Worm (Caenorhabditis elegans) whole organism, L3 larva: ENCODE measurements around the gene F46F5.15.

Experiments
- R02D3.7 ChIP-seq: fragments of 150-350 bp; optimal IDR thresholded peaks from 2 replicates; lab custom pipeline; 2014; ENCODE audit warnings: missing biosample characterization, missing genetic modification characterization
- ZK546.5 ChIP-seq: sonication (generic microtip); optimal IDR thresholded peaks from 2 replicates; lab custom pipeline; 2017; ENCODE audit warnings: missing biosample characterization, missing genetic modification characterization
- ama-1 ChIP-seq: fragments of 150-350 bp; optimal IDR thresholded peaks from 2 replicates; lab custom pipeline; 2018
- ceh-16 ChIP-seq: sonication (generic microtip); optimal IDR thresholded peaks from 2 replicates; lab custom pipeline; 2017; ENCODE audit warnings: missing biosample characterization, missing genetic modification characterization
- ceh-28 ChIP-seq: fragments of 150-350 bp; optimal IDR thresholded peaks from 2 replicates; lab custom pipeline; 2014; ENCODE audit warnings: missing biosample characterization, missing genetic modification reagents, missing genetic modification characterization
- ceh-82 ChIP-seq: fragments of 150-350 bp; optimal IDR thresholded peaks from 2 replicates; lab custom pipeline; 2014; ENCODE audit warnings: missing biosample characterization, missing genetic modification characterization
- egl-27 ChIP-seq: sonication (generic microtip); optimal IDR thresholded peaks from 4 replicates; lab custom pipeline; 2017; ENCODE audit warnings: missing biosample characterization, missing genetic modification reagents, missing genetic modification characterization
- elt-2 ChIP-seq: sonication (generic microtip); optimal IDR thresholded peaks from 2 replicates; lab custom pipeline; 2016; ENCODE audit warnings: missing genetic modification reagents, mild to moderate bottlenecking, missing genetic modification characterization, missing compliant biosample characterization
- fkh-2 ChIP-seq: fragments of 150-350 bp; optimal IDR thresholded peaks from 2 replicates; lab custom pipeline; 2014; ENCODE audit warnings: missing biosample characterization, missing genetic modification reagents, missing genetic modification characterization
- hmg-11 ChIP-seq: sonication (generic microtip); optimal IDR thresholded peaks from 2 replicates; lab custom pipeline; 2016; ENCODE audit warnings: missing genetic modification characterization, missing compliant biosample characterization
- lin-15B ChIP-seq: fragments of 150-350 bp; optimal IDR thresholded peaks from 2 replicates; lab custom pipeline; 2014; ENCODE audit warnings: missing biosample characterization, missing genetic modification characterization
- lsy-12 ChIP-seq: sonication (generic microtip); optimal IDR thresholded peaks from 2 replicates; lab custom pipeline; 2016; ENCODE audit warnings: mild to moderate bottlenecking, missing genetic modification characterization, missing compliant biosample characterization
- mdl-1 ChIP-seq: fragments of 150-350 bp; optimal IDR thresholded peaks from 2 replicates; lab custom pipeline; 2014; ENCODE audit warnings: missing biosample characterization, missing genetic modification characterization
- mml-1 ChIP-seq: fragments of 150-350 bp; sonication (generic microtip); optimal IDR thresholded peaks from 3 replicates; lab custom pipeline; 2014; ENCODE audit warnings: missing biosample characterization, missing genetic modification characterization
- nfya-1 ChIP-seq: sonication (generic microtip); optimal IDR thresholded peaks from 2 replicates; lab custom pipeline; 2017; ENCODE audit warnings: missing genetic modification characterization, mild to moderate bottlenecking, missing compliant biosample characterization, antibody characterized with exemption, moderate library complexity; ENCODE audit not compliant: insufficient read depth
- nhr-12 ChIP-seq: fragments of 150-350 bp; optimal IDR thresholded peaks from 2 replicates; lab custom pipeline; 2014; ENCODE audit warnings: missing biosample characterization, missing genetic modification characterization
- nhr-23 ChIP-seq: fragments of 150-350 bp; optimal IDR thresholded peaks from 2 replicates; lab custom pipeline; 2014; ENCODE audit warnings: missing biosample characterization, missing genetic modification reagents, missing genetic modification characterization
- nhr-237 ChIP-seq: fragments of 150-350 bp; optimal IDR thresholded peaks from 2 replicates; lab custom pipeline; 2014; ENCODE audit warnings: missing biosample characterization, missing genetic modification characterization
- nhr-25 ChIP-seq: sonication (generic microtip); optimal IDR thresholded peaks from 2 replicates; lab custom pipeline; 2017; ENCODE audit warnings: missing biosample characterization, missing genetic modification characterization
- nhr-28 ChIP-seq: fragments of 150-350 bp; optimal IDR thresholded peaks from 2 replicates; lab custom pipeline; 2014; ENCODE audit warnings: missing biosample characterization, missing genetic modification characterization
- nhr-43 ChIP-seq: sonication (generic microtip); optimal IDR thresholded peaks from 2 replicates; lab custom pipeline; 2016; ENCODE audit warnings: mild to moderate bottlenecking, missing genetic modification characterization, missing compliant biosample characterization; ENCODE audit not compliant: poor library complexity, severe bottlenecking
- nhr-77 ChIP-seq: fragments of 150-350 bp; optimal IDR thresholded peaks from 2 replicates; lab custom pipeline; 2014; ENCODE audit warnings: missing biosample characterization, missing genetic modification characterization
- pha-4 ChIP-seq: fragments of 150-350 bp; optimal IDR thresholded peaks from 2 replicates; lab custom pipeline; 2014; ENCODE audit warnings: missing biosample characterization, missing genetic modification reagents, missing genetic modification characterization
- pqm-1 ChIP-seq: fragments of 150-350 bp; optimal IDR thresholded peaks from 2 replicates; lab custom pipeline; 2017; ENCODE audit warnings: missing biosample characterization, missing genetic modification characterization, inconsistent platforms
- sea-2 ChIP-seq: fragments of 150-350 bp; sonication (generic microtip); optimal IDR thresholded peaks from 4 replicates; lab custom pipeline; 2014; ENCODE audit warnings: missing biosample characterization, missing genetic modification reagents, missing genetic modification characterization
- skn-1 ChIP-seq: fragments of 150-350 bp; optimal IDR thresholded peaks from 2 replicates; lab custom pipeline; 2014; ENCODE audit warnings: missing biosample characterization, missing genetic modification characterization
- tbx-2 ChIP-seq: sonication (generic microtip); optimal IDR thresholded peaks from 2 replicates; lab custom pipeline; 2016; ENCODE audit warnings: mild to moderate bottlenecking, missing genetic modification characterization, missing compliant biosample characterization
- unc-62 ChIP-seq: fragments of 150-350 bp; sonication (generic microtip); optimal IDR thresholded peaks from 4 replicates; lab custom pipeline; 2014; ENCODE audit warnings: missing biosample characterization, missing genetic modification reagents, missing genetic modification characterization
- zag-1 ChIP-seq: fragments of 150-350 bp; optimal IDR thresholded peaks from 2 replicates; lab custom pipeline; 2014; ENCODE audit warnings: missing biosample characterization, missing genetic modification characterization
- ztf-11 ChIP-seq: fragments of 150-350 bp; optimal IDR thresholded peaks from 2 replicates; lab custom pipeline; 2014; ENCODE audit warnings: missing biosample characterization, missing genetic modification characterization
- ztf-4 ChIP-seq: fragments of 150-350 bp; optimal IDR thresholded peaks from 2 replicates; lab custom pipeline; 2014; ENCODE audit warnings: missing biosample characterization, missing genetic modification characterization

Gene F46F5.15

DNA sequence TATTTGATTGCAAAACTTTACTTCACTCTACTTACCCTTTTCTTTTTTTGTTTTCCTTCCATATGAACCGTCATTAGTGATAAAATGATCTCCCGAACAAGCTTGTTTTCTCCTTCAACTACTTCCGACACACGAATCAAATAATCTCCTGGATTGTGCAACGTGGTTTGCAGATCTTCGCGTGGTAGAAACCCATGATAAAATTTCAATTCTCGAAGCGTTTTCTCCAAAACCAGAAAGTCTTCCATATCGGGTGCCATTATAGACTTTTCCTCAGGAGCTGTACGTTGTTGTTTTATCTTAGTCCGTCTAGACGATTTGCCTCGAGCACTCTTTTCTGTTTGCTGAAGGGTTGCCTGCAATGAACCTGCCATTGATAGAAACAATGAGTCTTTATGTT lies 9.2 kb downstream of the F46F5.15 start:
- TF ChIP-seq nhr-12 (tag; lab: Kevin White, UChicago) = no peak

DNA sequence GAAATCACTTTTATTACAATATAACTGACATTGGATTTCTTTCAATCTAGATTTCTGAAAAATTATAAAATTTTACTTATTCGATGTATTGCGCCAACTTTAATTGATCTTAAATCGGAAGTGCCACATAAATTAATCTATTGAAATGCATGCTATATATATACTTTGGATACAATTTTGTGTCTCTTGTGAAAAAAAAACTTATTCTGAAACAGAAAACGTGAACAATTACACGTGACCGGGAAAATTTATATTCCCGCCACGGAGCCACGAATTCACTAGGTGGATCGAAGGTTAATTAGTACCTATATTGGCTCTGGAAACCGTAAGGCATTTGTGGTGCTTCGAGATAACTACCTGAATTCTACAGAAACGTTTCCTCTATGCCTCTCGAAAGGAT lies 11.5 kb downstream of the F46F5.15 start, which contains the start of gene F46F5.14:
F46F5.14 (plus strand) TSS at position 301 of the 400 bp plus-strand sequence.
- TF ChIP-seq mdl-1 (tag; lab: Kevin White, UChicago) = no peak
- no peak for TF ChIP-seq ceh-28
- TF ChIP-seq elt-2 (tag; lab: Kevin White, UChicago) = no peak
- no peak for TF ChIP-seq fkh-2 (tag; lab: Kevin White, UChicago)
- TF ChIP-seq ceh-82 (tag; lab: Kevin White, UChicago) = no peak
- no peak for TF ChIP-seq sea-2
- TF ChIP-seq nhr-77 (tag; lab: Kevin White, UChicago) = no peak
- TF ChIP-seq pha-4 = no peak
- no peak for TF ChIP-seq R02D3.7 (tag; lab: Kevin White, UChicago)
- no peak for TF ChIP-seq hmg-11 (tag; lab: Kevin White, UChicago)
- TF ChIP-seq zag-1 (tag; lab: Kevin White, UChicago) = no peak

DNA sequence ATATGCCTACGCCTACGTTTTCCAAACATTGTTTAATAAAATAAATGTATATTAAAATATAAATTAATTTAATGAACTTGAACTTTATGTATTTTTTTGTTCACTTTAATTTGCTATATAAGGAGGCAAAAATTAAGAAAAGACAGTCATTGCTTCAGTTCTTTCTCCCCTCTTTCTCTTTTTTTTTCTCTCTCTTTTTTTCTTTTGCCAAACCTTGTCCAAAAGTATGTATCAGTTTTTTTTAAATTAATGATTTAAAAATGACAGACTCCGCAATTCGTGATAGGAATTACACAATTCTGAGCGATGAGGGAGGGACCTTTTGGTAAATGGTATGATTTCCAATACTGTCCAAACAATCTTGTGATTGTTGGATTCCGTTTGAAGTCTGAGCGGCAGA lies 14.8 kb downstream of the F46F5.15 start, which contains the start of gene F46F5.13:
F46F5.13 (plus strand) TSS at position 301 of the 400 bp plus-strand sequence.
- TF ChIP-seq unc-62 (GFP tag; lab: Kevin White, UChicago) (no peak), ceh-28 (no peak), nhr-23 (tag; lab: Kevin White, UChicago) (no peak), elt-2 (tag; lab: Kevin White, UChicago) (no peak), ama-1 (lab: Kevin White, UChicago) (no peak), R02D3.7 (tag; lab: Kevin White, UChicago) (no peak), lin-15B (tag; lab: Kevin White, UChicago) (no peak), egl-27 (no peak), nhr-237 (tag; lab: Kevin White, UChicago) (no peak), tbx-2 (tag; lab: Kevin White, UChicago) (no peak), nfya-1 (tag; lab: Kevin White, UChicago) (no peak), mdl-1 (tag; lab: Kevin White, UChicago) (no peak)

DNA sequence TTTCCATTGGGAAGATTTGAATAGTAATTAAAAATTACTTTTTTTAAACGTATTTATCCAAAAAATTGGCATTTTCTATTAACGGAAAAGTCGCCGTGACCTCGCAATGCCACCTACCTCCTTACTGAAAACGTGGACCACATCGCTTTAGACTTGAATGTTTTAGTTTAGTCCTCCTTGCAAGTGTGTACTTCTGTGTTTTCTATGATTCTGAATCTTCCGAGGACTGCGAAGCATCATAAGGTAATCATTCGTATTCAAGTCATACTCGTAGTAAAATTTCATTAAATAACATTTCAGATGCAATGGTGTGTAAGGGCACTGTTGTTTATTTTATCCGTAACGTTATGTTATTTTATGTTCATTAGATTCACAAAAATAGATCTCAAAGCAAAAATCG lies 20.2 kb downstream of the F46F5.15 start, which contains the start of gene F46F5.11:
F46F5.11 (plus strand) TSS at position 301 of the 400 bp plus-strand sequence.
- TF ChIP-seq mml-1 (tag; lab: Kevin White, UChicago) = no peak
- TF ChIP-seq ztf-4 (tag; lab: Kevin White, UChicago) = no peak
- TF ChIP-seq nhr-28 (tag; lab: Kevin White, UChicago) = no peak
- no peak for TF ChIP-seq skn-1 (tag; lab: Kevin White, UChicago)
- TF ChIP-seq, all 47 proteins: peak for 0

DNA sequence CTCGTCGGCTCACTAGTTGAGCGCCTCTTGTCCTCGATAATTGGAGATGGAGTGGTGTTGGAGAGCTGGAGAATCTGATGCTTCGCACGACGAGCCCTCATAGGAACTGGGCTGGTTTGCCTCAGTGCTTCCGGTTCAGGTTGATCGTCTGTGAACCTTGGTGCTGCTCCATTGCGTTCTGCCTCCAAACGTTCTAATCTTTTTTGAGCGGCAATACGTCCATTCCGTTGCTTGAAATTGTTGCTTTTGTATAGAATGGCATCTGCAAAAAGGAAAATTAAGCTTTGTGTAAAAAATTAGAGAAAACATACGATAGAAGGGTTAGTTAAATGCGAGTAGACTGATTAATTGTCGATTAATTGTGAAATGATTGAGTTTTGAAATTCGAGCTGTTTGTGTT lies 24.7 kb downstream of the F46F5.15 start, which contains the start of gene F46F5.5:
F46F5.5 (minus strand) TSS at position 101 of the 400 bp plus-strand sequence.
- no peak for TF ChIP-seq nhr-237 (tag; lab: Kevin White, UChicago)
- no peak for TF ChIP-seq pha-4
- TF ChIP-seq R02D3.7 (tag; lab: Kevin White, UChicago) = no peak
- TF ChIP-seq ztf-11 (tag; lab: Kevin White, UChicago) = no peak
- no peak for TF ChIP-seq nhr-25 (tag; lab: Kevin White, UChicago)
- TF ChIP-seq elt-2 (tag; lab: Kevin White, UChicago) = no peak
- TF ChIP-seq ZK546.5 (tag; lab: Kevin White, UChicago) = no peak
- no peak for TF ChIP-seq nhr-12 (tag; lab: Kevin White, UChicago)
- no peak for TF ChIP-seq sea-2
- no peak for TF ChIP-seq ceh-16
- no peak for TF ChIP-seq nhr-43 (tag; lab: Kevin White, UChicago)

DNA sequence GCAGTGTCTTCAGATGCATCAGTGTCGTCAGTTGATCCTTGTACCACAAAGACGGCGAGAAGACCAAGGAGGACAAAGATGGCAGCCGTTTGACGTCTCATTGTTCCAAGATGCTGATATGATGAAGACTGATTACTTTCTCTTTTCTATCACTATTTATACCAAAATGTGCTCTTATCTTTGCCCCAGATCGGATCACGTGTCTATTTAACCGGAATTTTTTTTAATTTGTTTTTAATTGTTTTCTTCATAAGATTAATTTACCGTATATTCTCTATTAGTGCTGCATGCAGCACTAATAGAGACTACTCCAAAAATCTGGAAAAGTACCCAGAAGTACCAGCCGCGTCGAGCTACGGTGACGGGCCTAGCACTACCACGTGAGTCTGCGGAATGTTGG lies 26.5 kb downstream of the F46F5.15 start, which contains the start of gene msrp-3:
msrp-3 (minus strand) TSS at position 101 of the 400 bp plus-strand sequence.
- TF ChIP-seq pqm-1 (tag; lab: Kevin White, UChicago) = no peak
- TF ChIP-seq lsy-12 (tag; lab: Kevin White, UChicago) = no peak
- TF ChIP-seq, all 47 proteins: peak for 0
